Fruit fly (Drosophila melanogaster) whole organism, embryonic: ENCODE measurements around the gene CG7101.

ENCODE experiments used
- Adf1 ChIP-seq: fragments of 200-800 bp; sonication (Bioruptor generic); IDR thresholded peaks from 2 replicates; pipeline ENCODE4 v1.3.6; 2022; ENCODE audit warnings: missing biosample characterization, missing genetic modification characterization
- Atf3 ChIP-seq: fragments of 200-800 bp; sonication (Bioruptor generic); optimal IDR thresholded peaks from 3 replicates; lab custom pipeline; 2016; ENCODE audit warnings: missing biosample characterization, missing genetic modification characterization
- Awh ChIP-seq: fragments of 200-800 bp; sonication (Bioruptor generic); IDR thresholded peaks from 2 replicates; pipeline ENCODE4, ENCODE4 v1.3.6; 2022; ENCODE audit warnings: missing biosample characterization, missing genetic modification characterization
- CG1024 ChIP-seq: fragments of 200-800 bp; sonication (Bioruptor generic); IDR thresholded peaks from 2 replicates; pipeline ENCODE4 v1.3.6; 2022; ENCODE audit warnings: missing biosample characterization, missing genetic modification characterization
- CG10462 ChIP-seq: fragments of 200-800 bp; sonication (Bioruptor generic); optimal IDR thresholded peaks from 2 replicates; lab custom pipeline; 2016; ENCODE audit warnings: missing biosample characterization, missing genetic modification characterization
- CG11504 ChIP-seq: fragments of 200-800 bp; sonication (Bioruptor generic); optimal IDR thresholded peaks from 3 replicates; lab custom pipeline; 2019; ENCODE audit warnings: missing biosample characterization, mild to moderate bottlenecking, missing genetic modification characterization, moderate library complexity
- CG12942 ChIP-seq: fragments of 200-800 bp; sonication (Bioruptor generic); optimal IDR thresholded peaks from 3 replicates; lab custom pipeline; 2016; ENCODE audit warnings: missing biosample characterization, missing genetic modification characterization
- CG13424 ChIP-seq: fragments of 200-800 bp; sonication (Bioruptor generic); optimal IDR thresholded peaks from 2 replicates; lab custom pipeline; 2019; ENCODE audit warnings: missing biosample characterization, mild to moderate bottlenecking, missing genetic modification characterization, moderate library complexity
- CG14050 ChIP-seq: fragments of 200-800 bp; sonication (Bioruptor generic); IDR thresholded peaks from 3 replicates; pipeline ENCODE4 v1.3.6; 2022; ENCODE audit warnings: missing biosample characterization, missing genetic modification characterization
- CG14860 ChIP-seq: fragments of 200-800 bp; sonication (Bioruptor generic); IDR thresholded peaks from 3 replicates; pipeline ENCODE4 v1.3.6; 2022; ENCODE audit warnings: missing biosample characterization, missing genetic modification characterization; ENCODE audit not compliant: partially characterized antibody
- CG15514 ChIP-seq: fragments of 200-800 bp; sonication (Bioruptor generic); optimal IDR thresholded peaks from 3 replicates; lab custom pipeline; 2017; ENCODE audit warnings: missing biosample characterization, missing genetic modification characterization, mild to moderate bottlenecking, moderate library complexity, missing genetic modification reagents
- CG16779 ChIP-seq: fragments of 200-800 bp; sonication (Bioruptor generic); IDR thresholded peaks from 2 replicates; pipeline ENCODE4 v1.3.6; 2022; ENCODE audit warnings: missing biosample characterization, missing genetic modification characterization
- CG18619 ChIP-seq: fragments of 200-800 bp; sonication (Bioruptor generic); optimal IDR thresholded peaks from 3 replicates; lab custom pipeline; 2017; ENCODE audit warnings: missing biosample characterization, mild to moderate bottlenecking, missing genetic modification characterization
- CG18764 ChIP-seq: fragments of 200-800 bp; sonication (Bioruptor generic); optimal IDR thresholded peaks from 3 replicates; lab custom pipeline; 2016; ENCODE audit warnings: missing biosample characterization, missing genetic modification characterization
- CG2129 ChIP-seq: fragments of 200-800 bp; sonication (Bioruptor generic); IDR thresholded peaks from 2 replicates; pipeline ENCODE4 v1.3.6; 2022; ENCODE audit warnings: missing biosample characterization, missing genetic modification characterization; ENCODE audit not compliant: partially characterized antibody
- CG32767 ChIP-seq: fragments of 200-800 bp; sonication (Bioruptor generic); IDR thresholded peaks from 2 replicates; pipeline ENCODE4 v1.3.6; 2022; ENCODE audit warnings: missing biosample characterization, missing genetic modification characterization
- CG3407 ChIP-seq: fragments of 200-800 bp; sonication (Bioruptor generic); optimal IDR thresholded peaks from 2 replicates; lab custom pipeline; 2018; ENCODE audit warnings: missing biosample characterization, mild to moderate bottlenecking, missing genetic modification characterization
- CG34224 ChIP-seq: fragments of 200-800 bp; sonication (Bioruptor generic); IDR thresholded peaks from 3 replicates; pipeline ENCODE4 v1.3.6; 2022; ENCODE audit warnings: missing biosample characterization, missing genetic modification characterization; ENCODE audit not compliant: partially characterized antibody
- CG3726 ChIP-seq: fragments of 200-800 bp; sonication (Bioruptor generic); IDR thresholded peaks from 3 replicates; pipeline ENCODE4, ENCODE4 v1.3.6; 2022; ENCODE audit warnings: missing biosample characterization, missing genetic modification characterization
- CG4424 ChIP-seq: fragments of 200-800 bp; sonication (Bioruptor generic); optimal IDR thresholded peaks from 3 replicates; lab custom pipeline; 2016; ENCODE audit warnings: missing biosample characterization, missing genetic modification characterization
- CG6791 ChIP-seq: fragments of 200-800 bp; sonication (Bioruptor generic); IDR thresholded peaks from 3 replicates; pipeline ENCODE4 v1.3.6; 2022; ENCODE audit warnings: missing biosample characterization, missing genetic modification characterization; ENCODE audit not compliant: partially characterized antibody
- CG6854 ChIP-seq: fragments of 200-800 bp; sonication (Bioruptor generic); optimal IDR thresholded peaks from 3 replicates; lab custom pipeline; 2017; ENCODE audit warnings: missing biosample characterization, mild to moderate bottlenecking, missing genetic modification characterization
- CG7786 ChIP-seq: fragments of 200-800 bp; sonication (Bioruptor generic); optimal IDR thresholded peaks from 2 replicates; lab custom pipeline; 2016; ENCODE audit warnings: missing biosample characterization, missing genetic modification characterization
- CG8281 ChIP-seq: fragments of 200-800 bp; sonication (Bioruptor generic); optimal IDR thresholded peaks from 2 replicates; lab custom pipeline; 2018; ENCODE audit warnings: missing biosample characterization, mild to moderate bottlenecking, missing genetic modification characterization, moderate library complexity
- CG8944 ChIP-seq: fragments of 200-800 bp; sonication (Bioruptor generic); optimal IDR thresholded peaks from 3 replicates; lab custom pipeline; 2016; ENCODE audit warnings: missing biosample characterization, missing genetic modification characterization
- CG9876 ChIP-seq: fragments of 200-800 bp; sonication (Bioruptor generic); optimal IDR thresholded peaks from 2 replicates; lab custom pipeline; 2016; ENCODE audit warnings: missing biosample characterization, missing genetic modification characterization
- CrebB ChIP-seq: fragments of 200-800 bp; sonication (Bioruptor generic); optimal IDR thresholded peaks from 3 replicates; lab custom pipeline; 2018; ENCODE audit warnings: missing biosample characterization, mild to moderate bottlenecking, missing genetic modification characterization
- Hr51 ChIP-seq, 2 experiments: fragments of 200-800 bp; sonication (Bioruptor generic); optimal IDR thresholded peaks; 2 replicates in 1 of 2; 3 replicates in 1 of 2; lab custom pipeline; 2016 to 2018; ENCODE audit warnings: missing biosample characterization in 2 of 2, missing genetic modification characterization in 2 of 2, mild to moderate bottlenecking in 1 of 2, moderate library complexity in 1 of 2
- Lhr ChIP-seq: fragments of 200-800 bp; sonication (Bioruptor generic); optimal IDR thresholded peaks from 3 replicates; lab custom pipeline; 2017; ENCODE audit warnings: mild to moderate bottlenecking, missing biosample characterization, missing genetic modification reagents, missing genetic modification characterization
- Mes4 ChIP-seq: fragments of 200-800 bp; sonication (Bioruptor generic); optimal IDR thresholded peaks from 2 replicates; lab custom pipeline; 2016; ENCODE audit warnings: missing biosample characterization, missing genetic modification characterization
- Nf-YB ChIP-seq: fragments of 200-800 bp; sonication (Bioruptor generic); optimal IDR thresholded peaks from 3 replicates; lab custom pipeline; 2019; ENCODE audit warnings: missing biosample characterization, mild to moderate bottlenecking, missing genetic modification characterization, moderate library complexity
- PHDP ChIP-seq: fragments of 200-800 bp; sonication (Bioruptor generic); optimal IDR thresholded peaks from 3 replicates; lab custom pipeline; 2018; ENCODE audit warnings: missing biosample characterization, mild to moderate bottlenecking, missing genetic modification characterization, moderate library complexity
- Side ChIP-seq: fragments of 200-800 bp; sonication (Bioruptor generic); optimal IDR thresholded peaks from 2 replicates; lab custom pipeline; 2016; ENCODE audit warnings: missing biosample characterization, missing genetic modification characterization
- ac ChIP-seq: fragments of 200-800 bp; sonication (Bioruptor generic); optimal IDR thresholded peaks from 3 replicates; lab custom pipeline; 2017; ENCODE audit warnings: missing biosample characterization, mild to moderate bottlenecking, missing genetic modification characterization
- aop ChIP-seq: fragments of 200-800 bp; sonication (Bioruptor generic); IDR thresholded peaks from 2 replicates; pipeline ENCODE4 v1.3.6; 2022; ENCODE audit warnings: missing biosample characterization, missing genetic modification characterization
- ap ChIP-seq: fragments of 200-800 bp; sonication (Bioruptor generic); IDR thresholded peaks from 2 replicates; pipeline ENCODE4 v1.3.6; 2022; ENCODE audit warnings: missing biosample characterization, missing genetic modification characterization
- en ChIP-seq: fragments of 200-800 bp; sonication (Bioruptor generic); optimal IDR thresholded peaks from 2 replicates; lab custom pipeline; 2016; ENCODE audit warnings: missing biosample characterization, missing genetic modification characterization
- fu2 ChIP-seq: fragments of 200-800 bp; sonication (Bioruptor generic); optimal IDR thresholded peaks from 2 replicates; lab custom pipeline; 2016; ENCODE audit warnings: missing biosample characterization, missing genetic modification characterization
- gcm2 ChIP-seq: fragments of 200-800 bp; sonication (Bioruptor generic); optimal IDR thresholded peaks from 2 replicates; lab custom pipeline; 2016; ENCODE audit warnings: missing biosample characterization, missing genetic modification characterization
- grau ChIP-seq: fragments of 200-800 bp; optimal IDR thresholded peaks from 3 replicates; lab custom pipeline; 2019; ENCODE audit warnings: missing biosample characterization, mild to moderate bottlenecking, missing genetic modification characterization, moderate library complexity
- hth ChIP-seq: fragments of >200 bp; optimal IDR thresholded peaks from 2 replicates; lab custom pipeline; 2017; ENCODE audit warnings: inconsistent platforms
- inv ChIP-seq: fragments of 200-800 bp; sonication (Bioruptor generic); IDR thresholded peaks from 2 replicates; pipeline ENCODE4 v1.3.6; 2022; ENCODE audit warnings: missing biosample characterization, missing genetic modification characterization; ENCODE audit not compliant: partially characterized antibody
- lab ChIP-seq: fragments of 200-800 bp; sonication (Bioruptor generic); optimal IDR thresholded peaks from 3 replicates; lab custom pipeline; 2017; ENCODE audit warnings: missing biosample characterization, missing genetic modification characterization, mild to moderate bottlenecking, moderate library complexity, missing genetic modification reagents
- mam ChIP-seq: fragments of 200-800 bp; sonication (Bioruptor generic); optimal IDR thresholded peaks from 3 replicates; lab custom pipeline; 2016; ENCODE audit warnings: missing biosample characterization, missing genetic modification characterization
- shn ChIP-seq: fragments of 200-800 bp; sonication (Bioruptor generic); optimal IDR thresholded peaks from 3 replicates; lab custom pipeline; 2016; ENCODE audit warnings: missing biosample characterization, missing genetic modification characterization
- slp2 ChIP-seq: fragments of 200-800 bp; sonication (Bioruptor generic); optimal IDR thresholded peaks from 2 replicates; lab custom pipeline; 2016; ENCODE audit warnings: missing biosample characterization, missing genetic modification characterization
- tin ChIP-seq: fragments of 200-800 bp; sonication (Bioruptor generic); optimal IDR thresholded peaks from 3 replicates; lab custom pipeline; 2016; ENCODE audit warnings: missing biosample characterization, missing genetic modification characterization
- tup ChIP-seq: fragments of 200-800 bp; sonication (Bioruptor generic); optimal IDR thresholded peaks from 2 replicates; lab custom pipeline; 2016; ENCODE audit warnings: missing biosample characterization, mild to moderate bottlenecking, missing genetic modification characterization, moderate library complexity
- zfh2 ChIP-seq: fragments of 200-800 bp; sonication (Bioruptor generic); optimal IDR thresholded peaks from 2 replicates; lab custom pipeline; 2016; ENCODE audit warnings: missing biosample characterization, missing genetic modification characterization

Gene CG7101

dm6 chrX:18848338-18849021 is 18.1 kb downstream of the CG7101 start, which contains the start of gene shop (continued):
- TF ChIP-seq CG18764 (peak; percentile 72), CrebB (tag; lab: Kevin White, UChicago) (peak; percentile 75), en (GFP tag; lab: Kevin White, UChicago) (no peak), CG8944 (GFP tag; lab: Kevin White, UChicago) (peak; percentile 76), hth (lab: Kevin White, UChicago) (no peak), slp2 (peak; percentile 63), PHDP (peak; percentile 85), Lhr (peak; percentile 58), CG10462 (peak; percentile 64), CG12942 (GFP tag; lab: Kevin White, UChicago) (peak; percentile 81), CG16779 (GFP tag; lab: Robert Waterston, UW) (no peak), Side (GFP tag; lab: Kevin White, UChicago) (peak; percentile 45), zfh2 (peak; percentile 81), CG14050 (GFP tag; lab: Robert Waterston, UW) (peak; percentile 60; the same call in 2 of the 3 replicates), CG2129 (GFP tag; lab: Robert Waterston, UW) (no peak), CG6791 (GFP tag; lab: Robert Waterston, UW) (0 out of 3 replicates have a peak, but pooled peaks have one; percentile 55), grau (tag; lab: Kevin White, UChicago) (peak; percentile 92), CG9876 (peak; percentile 49), Hr51 (GFP tag; optimal IDR thresholded peaks at IDR 0.05; lab: Kevin White, UChicago) (peak; percentile 64 to 89), CG34224 (GFP tag; lab: Robert Waterston, UW) (peak; percentile 32; the same call in 2 of the 3 replicates), CG32767 (peak; percentile 76; the same call in 1 of the 2 replicates), gcm2 (GFP tag; lab: Kevin White, UChicago) (no peak), CG18619 (peak; percentile 91), tup (GFP tag; lab: Kevin White, UChicago) (peak; percentile 15), Awh (GFP tag; lab: Robert Waterston, UW) (peak; percentile 74), CG4424 (GFP tag; lab: Kevin White, UChicago) (peak; percentile 81), CG13424 (peak; percentile 91), CG6854 (GFP tag; lab: Kevin White, UChicago) (peak; percentile 58), CG15514 (GFP tag; lab: Kevin White, UChicago) (peak; percentile 46), ac (GFP tag; lab: Kevin White, UChicago) (no peak), CG1024 (GFP tag; lab: Robert Waterston, UW) (peak; percentile 37; the same call in 1 of the 2 replicates), CG3726 (no peak), tin (GFP tag; lab: Kevin White, UChicago) (peak; percentile 82), ap (GFP tag; lab: Robert Waterston, UW) (peak; percentile 40; the same call in 1 of the 2 replicates), CG8281 (tag; lab: Kevin White, UChicago) (peak; percentile 62), CG11504 (tag; lab: Kevin White, UChicago) (peak; percentile 90), Mes4 (GFP tag; lab: Kevin White, UChicago) (peak; percentile 65), aop (no peak), CG7786 (GFP tag; lab: Kevin White, UChicago) (peak; percentile 74), Atf3 (GFP tag; lab: Kevin White, UChicago) (peak; percentile 61), shn (GFP tag; lab: Kevin White, UChicago) (peak; percentile 56), fu2 (GFP tag; lab: Kevin White, UChicago) (peak; percentile 77), Adf1 (GFP tag; lab: Robert Waterston, UW) (no peak), Nf-YB (peak; percentile 72), mam (peak; percentile 82), inv (peak; percentile 36; the same call in 1 of the 2 replicates), CG3407 (GFP tag; lab: Kevin White, UChicago) (peak; percentile 61), lab (GFP tag; lab: Kevin White, UChicago) (peak; percentile 83), CG14860 (GFP tag; lab: Robert Waterston, UW) (no peak)
